Worm (Caenorhabditis elegans) whole organism, L3 larva: ENCODE measurements around the gene srh-85.

Experiments used
- elt-3 ChIP-seq, 3 experiments: fragments of 150-350 bp in 1 of 3; sonication (generic microtip) in 2 of 3; optimal IDR thresholded peaks; 2 replicates in 2 of 3; 4 replicates in 1 of 3; lab custom pipeline; 2014 to 2017; ENCODE audit warnings: missing biosample characterization in 3 of 3, missing genetic modification characterization in 3 of 3
- fos-1 ChIP-seq: fragments of 150-350 bp; optimal IDR thresholded peaks from 2 replicates; lab custom pipeline; 2014; ENCODE audit warnings: missing biosample characterization, missing genetic modification characterization
- lin-15B ChIP-seq: fragments of 150-350 bp; optimal IDR thresholded peaks from 2 replicates; lab custom pipeline; 2014; ENCODE audit warnings: missing biosample characterization, missing genetic modification characterization
- nhr-77 ChIP-seq: fragments of 150-350 bp; optimal IDR thresholded peaks from 2 replicates; lab custom pipeline; 2014; ENCODE audit warnings: missing biosample characterization, missing genetic modification characterization
- unc-62 ChIP-seq: fragments of 150-350 bp; sonication (generic microtip); optimal IDR thresholded peaks from 4 replicates; lab custom pipeline; 2014; ENCODE audit warnings: missing biosample characterization, missing genetic modification reagents, missing genetic modification characterization

ce11 chrV:3011394-3011793 lies 24.1 kb upstream of the srh-85 start, which contains the start of gene srw-135:
- no peak for TF ChIP-seq lin-15B (tag; lab: Kevin White, UChicago)
- no peak for TF ChIP-seq elt-3 (tag; optimal IDR thresholded peaks at IDR 0.05; lab: Kevin White, UChicago)
- TF ChIP-seq fos-1 (tag; lab: Kevin White, UChicago), result no peak
- no peak for TF ChIP-seq nhr-77 (tag; lab: Kevin White, UChicago)
- TF ChIP-seq unc-62, result no peak
